Worm (Caenorhabditis elegans): ENCODE results near the gene hpd-1.

DNA sequence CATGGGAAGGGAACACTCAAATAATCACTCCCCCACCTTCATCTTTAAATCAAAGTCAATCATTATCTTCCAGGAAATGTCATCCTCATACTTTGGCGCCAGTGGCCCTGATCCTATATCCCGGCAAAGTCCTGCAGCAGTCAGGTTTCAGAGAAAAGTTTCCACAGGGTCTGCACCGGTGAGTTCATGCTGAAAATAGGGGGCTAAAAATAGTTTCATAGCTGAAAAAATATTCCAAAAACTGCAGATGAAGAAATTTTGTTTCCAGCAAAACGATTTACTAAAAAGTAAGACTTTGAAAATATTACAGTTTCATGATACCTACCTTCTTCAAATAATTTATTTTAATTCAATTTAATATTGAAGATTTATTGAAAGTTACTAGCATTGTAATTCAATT is 47.3 kb upstream of the hpd-1 start, which contains the start of gene ptr-25:
- TF ChIP-seq ama-1 (optimal IDR thresholded peaks at IDR 0.05): no peak
- no peak for TF ChIP-seq pes-1 (GFP tag; IDR thresholded peaks at IDR 0.05)
- TF ChIP-seq ceh-36 (tag; optimal IDR thresholded peaks at IDR 0.05): no peak
- TF ChIP-seq scrt-1 (GFP tag; IDR thresholded peaks at IDR 0.05): no peak
- no peak for TF ChIP-seq ceh-13 (GFP tag; optimal IDR thresholded peaks at IDR 0.05)
- no peak for TF ChIP-seq tbx-37 (GFP tag; conservative IDR thresholded peaks at IDR 0.05)
- no peak for TF ChIP-seq flt-1 (GFP tag; IDR thresholded peaks at IDR 0.05)
- TF ChIP-seq tbx-11 (GFP tag; IDR thresholded peaks at IDR 0.05): no peak
- TF ChIP-seq hmg-4 (GFP tag; optimal IDR thresholded peaks at IDR 0.05): no peak
- TF ChIP-seq sea-1 (GFP tag; conservative IDR thresholded peaks at IDR 0.05): no peak
- no peak for TF ChIP-seq hmbx-1 (tag; optimal IDR thresholded peaks at IDR 0.05)
- no peak for TF ChIP-seq F13C5.2 (tag; optimal IDR thresholded peaks at IDR 0.05)
- TF ChIP-seq ets-7 (tag; optimal IDR thresholded peaks at IDR 0.05): no peak

All from whole organism, early embryonic.